Worm (Caenorhabditis elegans) whole organism, young adult: ENCODE measurements around the gene VB0395L.1.

Experiments used
- B0336.3 ChIP-seq: fragments of 200-800 bp; sonication (Bioruptor generic); IDR thresholded peaks from 2 replicates; pipeline ENCODE4 v1.3.6; 2022; ENCODE audit warnings: missing genetic modification characterization, missing compliant biosample characterization
- D2030.7 ChIP-seq: fragments of 200-800 bp; sonication (Bioruptor generic); IDR thresholded peaks from 2 replicates; pipeline ENCODE4 v1.3.6; 2022; ENCODE audit warnings: missing genetic modification reagents, missing genetic modification characterization, missing compliant biosample characterization
- F23B12.7 ChIP-seq: sonication (generic microtip); optimal IDR thresholded peaks from 2 replicates; lab custom pipeline; 2017; ENCODE audit warnings: missing genetic modification characterization, mild to moderate bottlenecking, missing compliant biosample characterization, antibody characterized with exemption, moderate library complexity; ENCODE audit not compliant: insufficient read depth
- F33H1.4 ChIP-seq: fragments of 200-800 bp; sonication (Bioruptor generic); IDR thresholded peaks from 2 replicates; pipeline ENCODE4 v1.3.6; 2022; ENCODE audit warnings: missing genetic modification reagents, missing genetic modification characterization, missing compliant biosample characterization
- F49E8.2 ChIP-seq: sonication (generic microtip); optimal IDR thresholded peaks from 3 replicates; lab custom pipeline; 2017; ENCODE audit warnings: missing genetic modification characterization, mild to moderate bottlenecking, missing compliant biosample characterization, antibody characterized with exemption, moderate library complexity; ENCODE audit not compliant: insufficient read depth
- F52B5.7 ChIP-seq: sonication (generic microtip); optimal IDR thresholded peaks from 2 replicates; lab custom pipeline; 2016; ENCODE audit warnings: mild to moderate bottlenecking, missing genetic modification characterization, missing compliant biosample characterization
- F57A8.1 ChIP-seq: fragments of 200-800 bp; sonication (Bioruptor generic); optimal IDR thresholded peaks from 2 replicates; lab custom pipeline; 2018; ENCODE audit warnings: mild to moderate bottlenecking, missing genetic modification characterization, moderate library complexity, missing compliant biosample characterization
- K12H6.12 ChIP-seq: fragments of 200-800 bp; sonication (Bioruptor generic); optimal IDR thresholded peaks from 2 replicates; lab custom pipeline; 2018; ENCODE audit warnings: mild to moderate bottlenecking, missing genetic modification characterization, missing compliant biosample characterization
- T26A5.8 ChIP-seq: sonication (generic microtip); optimal IDR thresholded peaks from 2 replicates; lab custom pipeline; 2016; ENCODE audit warnings: missing genetic modification characterization, missing compliant biosample characterization
- Y56A3A.18 ChIP-seq: fragments of 200-800 bp; sonication (Bioruptor generic); IDR thresholded peaks from 2 replicates; pipeline ENCODE4 v1.3.6; 2022; ENCODE audit warnings: missing genetic modification reagents, missing genetic modification characterization, missing compliant biosample characterization
- ama-1 ChIP-seq, 3 experiments: fragments of 150-350 bp in 1 of 3; sonication (generic microtip) in 2 of 3; optimal IDR thresholded peaks; 2 replicates each; lab custom pipeline; 2014 to 2018; ENCODE audit warnings: missing biosample characterization in 2 of 3, missing genetic modification characterization in 2 of 3, missing genetic modification reagents in 2 of 3
- aptf-2 ChIP-seq: fragments of 200-800 bp; sonication (Bioruptor generic); conservative IDR thresholded peaks from 2 replicates; pipeline ENCODE4 v1.3.6; 2022; ENCODE audit warnings: missing genetic modification reagents, missing genetic modification characterization, missing compliant biosample characterization
- atf-7 ChIP-seq: sonication (generic microtip); optimal IDR thresholded peaks from 2 replicates; lab custom pipeline; 2017; ENCODE audit warnings: mild to moderate bottlenecking, missing genetic modification characterization, missing compliant biosample characterization
- athp-1 ChIP-seq: sonication (generic microtip); optimal IDR thresholded peaks from 2 replicates; lab custom pipeline; 2017; ENCODE audit warnings: mild to moderate bottlenecking, missing genetic modification characterization, missing compliant biosample characterization
- attf-5 ChIP-seq: fragments of 200-800 bp; sonication (Bioruptor generic); optimal IDR thresholded peaks from 2 replicates; lab custom pipeline; 2018; ENCODE audit warnings: mild to moderate bottlenecking, missing genetic modification characterization, missing compliant biosample characterization
- cebp-1 ChIP-seq, 2 experiments: fragments of 200-800 bp in 1 of 2; sonication (Bioruptor generic) in 1 of 2; sonication (generic microtip) in 1 of 2; IDR thresholded peaks in 1 of 2; optimal IDR thresholded peaks in 1 of 2; 2 replicates each; pipeline versions ENCODE4 v1.3.6 to Lab custom; 2017 to 2022; ENCODE audit warnings: missing compliant biosample characterization in 2 of 2, missing genetic modification characterization in 2 of 2, mild to moderate bottlenecking in 1 of 2, missing genetic modification reagents in 1 of 2, moderate library complexity in 1 of 2
- ceh-100 ChIP-seq: fragments of 200-800 bp; sonication (Bioruptor generic); IDR thresholded peaks from 2 replicates; pipeline ENCODE4 v1.3.6; 2022; ENCODE audit warnings: missing genetic modification reagents, missing genetic modification characterization, missing compliant biosample characterization
- ceh-27 ChIP-seq: fragments of 200-800 bp; sonication (Bioruptor generic); optimal IDR thresholded peaks from 2 replicates; lab custom pipeline; 2018; ENCODE audit warnings: mild to moderate bottlenecking, missing genetic modification characterization, moderate library complexity, missing compliant biosample characterization
- ceh-40 ChIP-seq: fragments of 200-800 bp; sonication (Bioruptor generic); IDR thresholded peaks from 2 replicates; pipeline ENCODE4 v1.3.6; 2022; ENCODE audit warnings: missing genetic modification characterization, missing compliant biosample characterization
- ceh-79 ChIP-seq: sonication (generic microtip); optimal IDR thresholded peaks from 2 replicates; lab custom pipeline; 2017; ENCODE audit warnings: mild to moderate bottlenecking, missing genetic modification characterization, missing compliant biosample characterization
- die-1 ChIP-seq: sonication (generic microtip); optimal IDR thresholded peaks from 2 replicates; lab custom pipeline; 2016; ENCODE audit warnings: missing genotype, mild to moderate bottlenecking, missing genetic modification characterization, missing compliant biosample characterization
- dpl-1 ChIP-seq: fragments of 150-350 bp; optimal IDR thresholded peaks from 2 replicates; lab custom pipeline; 2014; ENCODE audit warnings: missing biosample characterization, missing genetic modification reagents, missing genetic modification characterization
- egl-44 ChIP-seq: fragments of 200-800 bp; sonication (Bioruptor generic); IDR thresholded peaks from 2 replicates; pipeline ENCODE4 v1.3.6; 2022; ENCODE audit warnings: missing genetic modification reagents, missing genetic modification characterization, missing compliant biosample characterization
- ets-4 ChIP-seq: fragments of 200-800 bp; sonication (Bioruptor generic); optimal IDR thresholded peaks from 2 replicates; lab custom pipeline; 2018; ENCODE audit warnings: mild to moderate bottlenecking, missing genetic modification characterization, missing compliant biosample characterization
- gei-17 ChIP-seq: fragments of 200-800 bp; sonication (Bioruptor generic); optimal IDR thresholded peaks from 2 replicates; lab custom pipeline; 2018; ENCODE audit warnings: mild to moderate bottlenecking, missing genetic modification characterization, missing compliant biosample characterization
- hlh-12 ChIP-seq: sonication (generic microtip); optimal IDR thresholded peaks from 2 replicates; lab custom pipeline; 2016; ENCODE audit warnings: missing genetic modification characterization, missing compliant biosample characterization
- lin-26 ChIP-seq: fragments of 200-800 bp; sonication (Bioruptor generic); IDR thresholded peaks from 2 replicates; pipeline ENCODE4 v1.3.6; 2022; ENCODE audit warnings: missing genetic modification reagents, missing genetic modification characterization, missing compliant biosample characterization
- lir-1 ChIP-seq: fragments of 200-800 bp; sonication (Bioruptor generic); conservative IDR thresholded peaks from 2 replicates; pipeline ENCODE4 v1.3.6; 2022; ENCODE audit warnings: missing genetic modification reagents, missing genetic modification characterization, missing compliant biosample characterization
- madf-3 ChIP-seq: fragments of 200-800 bp; sonication (Bioruptor generic); IDR thresholded peaks from 2 replicates; pipeline ENCODE4 v1.3.6; 2022; ENCODE audit warnings: missing genetic modification reagents, missing genetic modification characterization, missing compliant biosample characterization
- madf-8 ChIP-seq: fragments of 200-800 bp; sonication (Bioruptor generic); conservative IDR thresholded peaks from 2 replicates; pipeline ENCODE4 v1.3.6; 2022; ENCODE audit warnings: missing genetic modification reagents, missing genetic modification characterization, missing compliant biosample characterization
- nfya-1 ChIP-seq: sonication (generic microtip); optimal IDR thresholded peaks from 2 replicates; lab custom pipeline; 2017; ENCODE audit warnings: antibody characterized with exemption, missing compliant biosample characterization, missing genetic modification characterization, borderline replicate concordance; ENCODE audit not compliant: insufficient read depth
- nfya-2 ChIP-seq: fragments of 200-800 bp; sonication (Bioruptor generic); IDR thresholded peaks from 2 replicates; pipeline ENCODE4 v1.3.6; 2022; ENCODE audit warnings: missing genetic modification reagents, missing genetic modification characterization, missing compliant biosample characterization
- nfyb-1 ChIP-seq: fragments of 200-800 bp; sonication (Bioruptor generic); IDR thresholded peaks from 2 replicates; pipeline ENCODE4 v1.3.6; 2022; ENCODE audit warnings: missing genetic modification reagents, missing genetic modification characterization, missing compliant biosample characterization
- nhr-179 ChIP-seq: sonication (generic microtip); optimal IDR thresholded peaks from 2 replicates; lab custom pipeline; 2016; ENCODE audit warnings: mild to moderate bottlenecking, missing genetic modification characterization, missing compliant biosample characterization
- nhr-27 ChIP-seq: fragments of 200-800 bp; sonication (Bioruptor generic); optimal IDR thresholded peaks from 2 replicates; lab custom pipeline; 2018; ENCODE audit warnings: mild to moderate bottlenecking, missing genetic modification characterization, moderate library complexity, missing compliant biosample characterization
- nhr-80 ChIP-seq: sonication (generic microtip); optimal IDR thresholded peaks from 2 replicates; lab custom pipeline; 2016; ENCODE audit warnings: missing genetic modification characterization, missing compliant biosample characterization
- nhr-90 ChIP-seq: sonication (generic microtip); optimal IDR thresholded peaks from 2 replicates; lab custom pipeline; 2016; ENCODE audit warnings: missing genotype, mild to moderate bottlenecking, missing genetic modification characterization, missing compliant biosample characterization
- pha-4 ChIP-seq: fragments of 150-350 bp; sonication (generic microtip); optimal IDR thresholded peaks from 2 replicates; lab custom pipeline; 2014; ENCODE audit warnings: missing biosample characterization, missing genetic modification reagents, missing genetic modification characterization
- rec-8 ChIP-seq, 2 experiments: sonication (generic microtip); optimal IDR thresholded peaks; 2 replicates each; lab custom pipeline; 2016; ENCODE audit warnings: mild to moderate bottlenecking in 2 of 2, missing genetic modification characterization in 2 of 2, missing genetic modification reagents in 2 of 2, missing genotype in 2 of 2, missing biosample characterization in 1 of 2, missing compliant biosample characterization in 1 of 2, moderate library complexity in 1 of 2
- repo-1 ChIP-seq: sonication (generic microtip); optimal IDR thresholded peaks from 2 replicates; lab custom pipeline; 2017; ENCODE audit warnings: mild to moderate bottlenecking, missing genetic modification characterization, missing compliant biosample characterization
- sdz-38 ChIP-seq: sonication (generic microtip); optimal IDR thresholded peaks from 2 replicates; lab custom pipeline; 2016; ENCODE audit warnings: missing genotype, missing genetic modification characterization, missing compliant biosample characterization
- tbx-9 ChIP-seq: sonication (generic microtip); optimal IDR thresholded peaks from 2 replicates; lab custom pipeline; 2016; ENCODE audit warnings: borderline replicate concordance, missing genetic modification characterization, inconsistent platforms, missing compliant biosample characterization
- unc-62 ChIP-seq: fragments of 150-350 bp; optimal IDR thresholded peaks from 2 replicates; lab custom pipeline; 2014; ENCODE audit warnings: missing biosample characterization, missing genetic modification reagents, missing genetic modification characterization
- zim-3 ChIP-seq: sonication (generic microtip); optimal IDR thresholded peaks from 2 replicates; lab custom pipeline; 2017; ENCODE audit warnings: mild to moderate bottlenecking, missing genetic modification characterization, moderate library complexity, missing compliant biosample characterization
- ztf-22 ChIP-seq: fragments of 200-800 bp; sonication (Bioruptor generic); optimal IDR thresholded peaks from 2 replicates; lab custom pipeline; 2018; ENCODE audit warnings: mild to moderate bottlenecking, missing genetic modification characterization, moderate library complexity, missing compliant biosample characterization

The VB0395L.1 gene

ce11 chrX:16040207-16040716 is 23.5 kb upstream of the VB0395L.1 start, which contains the start of gene B0395.3 (continued):
- TF ChIP-seq F49E8.2 (tag; lab: Kevin White, UChicago) (no peak), ama-1 (optimal IDR thresholded peaks at IDR 0.05; lab: Kevin White, UChicago) (no peak), ama-1 (GFP tag; optimal IDR thresholded peaks at IDR 0.05; lab: Kevin White, UChicago) (no peak), zim-3 (tag; lab: Kevin White, UChicago) (no peak), B0336.3 (0 out of 2 replicates have a peak, but pooled peaks have one; percentile 30), die-1 (tag; lab: Kevin White, UChicago) (peak; percentile 17), F23B12.7 (tag; lab: Kevin White, UChicago) (no peak), ceh-27 (GFP tag; lab: Kevin White, UChicago) (peak; percentile 76), pha-4 (no peak), F57A8.1 (GFP tag; lab: Kevin White, UChicago) (no peak), athp-1 (tag; lab: Kevin White, UChicago) (no peak), ztf-22 (GFP tag; lab: Kevin White, UChicago) (no peak), nhr-27 (tag; lab: Kevin White, UChicago) (no peak), nhr-90 (no peak), tbx-9 (no peak), madf-8 (GFP tag; lab: Robert Waterston, UW) (no peak), hlh-12 (tag; lab: Kevin White, UChicago) (no peak), egl-44 (GFP tag; lab: Robert Waterston, UW) (no peak), F33H1.4 (GFP tag; lab: Robert Waterston, UW) (no peak), madf-3 (no peak), nhr-179 (tag; lab: Kevin White, UChicago) (no peak), repo-1 (tag; lab: Kevin White, UChicago) (no peak), T26A5.8 (tag; lab: Kevin White, UChicago) (no peak), atf-7 (tag; lab: Kevin White, UChicago) (peak; percentile 6), ets-4 (no peak), Y56A3A.18 (GFP tag; lab: Robert Waterston, UW) (no peak), aptf-2 (no peak), ceh-40 (GFP tag; lab: Robert Waterston, UW) (no peak), ceh-79 (tag; lab: Kevin White, UChicago) (no peak), unc-62 (GFP tag; lab: Kevin White, UChicago) (peak; percentile 8)
- TF ChIP-seq, all 124 proteins: peak for 26

- no peak for TF ChIP-seq sdz-38 (tag; lab: Kevin White, UChicago)
- no peak for TF ChIP-seq ama-1 (optimal IDR thresholded peaks at IDR 0.05; lab: Kevin White, UChicago)
- no peak for TF ChIP-seq ama-1 (GFP tag; optimal IDR thresholded peaks at IDR 0.05; lab: Kevin White, UChicago)
- no peak for TF ChIP-seq nfya-2 (GFP tag; lab: Robert Waterston, UW)
- no peak for TF ChIP-seq egl-44 (GFP tag; lab: Robert Waterston, UW)
- no peak for TF ChIP-seq attf-5 (GFP tag; lab: Kevin White, UChicago)
- no peak for TF ChIP-seq nfyb-1 (GFP tag; lab: Robert Waterston, UW)
- no peak for TF ChIP-seq cebp-1 (GFP tag; IDR thresholded peaks at IDR 0.05; lab: Robert Waterston, UW)
- peak; percentile 8 for TF ChIP-seq cebp-1 (tag; optimal IDR thresholded peaks at IDR 0.05; lab: Kevin White, UChicago)
- TF ChIP-seq nhr-80 (tag; lab: Kevin White, UChicago): peak; percentile 25
- no peak for TF ChIP-seq ceh-100
Measured at ce11 chrX:16039173-16039572, 22.4 kb upstream of the VB0395L.1 start.

- TF ChIP-seq lin-26 (GFP tag; lab: Robert Waterston, UW) (no peak), attf-5 (GFP tag; lab: Kevin White, UChicago) (no peak), F52B5.7 (tag; lab: Kevin White, UChicago) (no peak), athp-1 (tag; lab: Kevin White, UChicago) (no peak), T26A5.8 (tag; lab: Kevin White, UChicago) (no peak), nfya-1 (no peak), gei-17 (no peak), D2030.7 (GFP tag; lab: Robert Waterston, UW) (no peak), repo-1 (tag; lab: Kevin White, UChicago) (no peak), egl-44 (GFP tag; lab: Robert Waterston, UW) (no peak), tbx-9 (no peak), K12H6.12 (tag; lab: Kevin White, UChicago) (no peak), dpl-1 (GFP tag; lab: Kevin White, UChicago) (no peak), lir-1 (no peak), rec-8 (tag; optimal IDR thresholded peaks at IDR 0.05; lab: Kevin White, UChicago) (no peak)
Measured at ce11 chrX:16030506-16030905, 13.7 kb upstream of the VB0395L.1 start, which contains the start of gene mboa-1. Gene mboa-1 (plus strand): TSS chrX:16030806.
